Worm (Caenorhabditis elegans) whole organism, mixed stage, embryonic: ENCODE measurements around the gene gst-13.

Experiments
- blmp-1 ChIP-seq: fragments of 150-350 bp; optimal IDR thresholded peaks from 2 replicates; lab custom pipeline; 2014; ENCODE audit warnings: missing biosample characterization, missing genetic modification characterization
- ceh-39 ChIP-seq: fragments of 150-350 bp; optimal IDR thresholded peaks from 2 replicates; lab custom pipeline; 2014; ENCODE audit warnings: missing biosample characterization, missing genetic modification characterization
- ceh-83 ChIP-seq: fragments of 200-800 bp; sonication (Bioruptor generic); optimal IDR thresholded peaks from 2 replicates; lab custom pipeline; 2018; ENCODE audit warnings: mild to moderate bottlenecking, missing genetic modification characterization, missing compliant biosample characterization
- ces-1 ChIP-seq: fragments of 150-350 bp; optimal IDR thresholded peaks from 2 replicates; lab custom pipeline; 2014; ENCODE audit warnings: missing biosample characterization, missing genetic modification reagents, missing genetic modification characterization
- elt-3 ChIP-seq: fragments of 150-350 bp; optimal IDR thresholded peaks from 2 replicates; lab custom pipeline; 2014; ENCODE audit warnings: missing biosample characterization, missing genetic modification characterization
- lin-13 ChIP-seq: fragments of 150-350 bp; optimal IDR thresholded peaks from 2 replicates; lab custom pipeline; 2014; ENCODE audit warnings: missing biosample characterization, missing genetic modification characterization
- nhr-12 ChIP-seq: fragments of 150-350 bp; optimal IDR thresholded peaks from 2 replicates; lab custom pipeline; 2014; ENCODE audit warnings: missing biosample characterization, missing genetic modification characterization
- nhr-28 ChIP-seq: fragments of 150-350 bp; optimal IDR thresholded peaks from 2 replicates; lab custom pipeline; 2014; ENCODE audit warnings: missing biosample characterization, missing genetic modification characterization
- unc-62 ChIP-seq: fragments of 150-350 bp; optimal IDR thresholded peaks from 2 replicates; lab custom pipeline; 2014; ENCODE audit warnings: missing biosample characterization, missing genetic modification reagents, missing genetic modification characterization

ce11 chrII:9269588-9269987 lies 38.3 kb downstream of the gst-13 start, which contains the start of gene C01G6.3:
- TF ChIP-seq nhr-12 (tag; lab: Kevin White, UChicago): no peak
- no peak for TF ChIP-seq lin-13 (tag; lab: Kevin White, UChicago)
- no peak for TF ChIP-seq nhr-28 (tag; lab: Kevin White, UChicago)
- TF ChIP-seq ceh-39 (tag; lab: Kevin White, UChicago): no peak
- no peak for TF ChIP-seq ces-1 (GFP tag; lab: Kevin White, UChicago)
- no peak for TF ChIP-seq ceh-83 (GFP tag; lab: Kevin White, UChicago)
- no peak for TF ChIP-seq unc-62 (GFP tag; lab: Kevin White, UChicago)
- TF ChIP-seq elt-3: no peak
- TF ChIP-seq blmp-1 (tag; lab: Kevin White, UChicago): no peak
